Fruit fly (Drosophila melanogaster) whole organism, embryonic: ENCODE results near the gene CG31021.

Experiments
- Bgb ChIP-seq: fragments of 200-800 bp; sonication (Bioruptor generic); IDR thresholded peaks from 2 replicates; pipeline ENCODE4 v1.3.6; 2022; ENCODE audit warnings: missing biosample characterization, missing genetic modification characterization; ENCODE audit not compliant: partially characterized antibody
- CG10543 ChIP-seq: fragments of 200-800 bp; sonication (Bioruptor generic); optimal IDR thresholded peaks from 3 replicates; lab custom pipeline; 2017; ENCODE audit warnings: missing biosample characterization, mild to moderate bottlenecking, missing genetic modification characterization, moderate library complexity
- CG11504 ChIP-seq: fragments of 200-800 bp; sonication (Bioruptor generic); optimal IDR thresholded peaks from 3 replicates; lab custom pipeline; 2019; ENCODE audit warnings: missing biosample characterization, mild to moderate bottlenecking, missing genetic modification characterization, moderate library complexity
- CG12769 ChIP-seq: fragments of 200-800 bp; sonication (Bioruptor generic); optimal IDR thresholded peaks from 2 replicates; lab custom pipeline; 2019; ENCODE audit warnings: missing biosample characterization, mild to moderate bottlenecking, missing genetic modification characterization, moderate library complexity
- CG14014 ChIP-seq: fragments of 200-800 bp; sonication (Bioruptor generic); IDR thresholded peaks from 2 replicates; pipeline ENCODE4 v1.3.6; 2022; ENCODE audit warnings: missing biosample characterization, missing genetic modification characterization
- CG14441 ChIP-seq: fragments of 200-800 bp; sonication (Bioruptor generic); IDR thresholded peaks from 2 replicates; pipeline ENCODE4 v1.3.6; 2022; ENCODE audit warnings: missing biosample characterization, missing genetic modification characterization
- CG14667 ChIP-seq: fragments of 200-800 bp; sonication (Bioruptor generic); IDR thresholded peaks from 2 replicates; pipeline ENCODE4 v1.3.6; 2022; ENCODE audit warnings: missing biosample characterization, missing genetic modification characterization
- CG1603 ChIP-seq: fragments of 200-800 bp; sonication (Bioruptor generic); optimal IDR thresholded peaks from 2 replicates; lab custom pipeline; 2019; ENCODE audit warnings: missing biosample characterization, mild to moderate bottlenecking, missing genetic modification characterization, moderate library complexity
- CG1647 ChIP-seq: fragments of 200-800 bp; sonication (Bioruptor generic); optimal IDR thresholded peaks from 3 replicates; lab custom pipeline; 2016; ENCODE audit warnings: missing biosample characterization, missing genetic modification characterization
- CG2678 ChIP-seq: fragments of 200-800 bp; sonication (Bioruptor generic); optimal IDR thresholded peaks from 3 replicates; lab custom pipeline; 2019; ENCODE audit warnings: missing biosample characterization, mild to moderate bottlenecking, missing genetic modification characterization, moderate library complexity
- CG32532 ChIP-seq: fragments of 200-800 bp; sonication (Bioruptor generic); IDR thresholded peaks from 2 replicates; pipeline ENCODE4 v1.3.6; 2022; ENCODE audit warnings: missing biosample characterization, missing genetic modification characterization
- CG32772 ChIP-seq: fragments of 200-800 bp; sonication (Bioruptor generic); IDR thresholded peaks from 2 replicates; pipeline ENCODE4 v1.3.6; 2022; ENCODE audit warnings: missing biosample characterization, missing genetic modification characterization
- CG34422 ChIP-seq: fragments of 200-800 bp; sonication (Bioruptor generic); IDR thresholded peaks from 3 replicates; pipeline ENCODE4 v1.3.6; 2022; ENCODE audit warnings: missing biosample characterization, missing genetic modification characterization
- CG3726 ChIP-seq: fragments of 200-800 bp; sonication (Bioruptor generic); IDR thresholded peaks from 3 replicates; pipeline ENCODE4, ENCODE4 v1.3.6; 2022; ENCODE audit warnings: missing biosample characterization, missing genetic modification characterization
- CG4328 ChIP-seq: fragments of 200-800 bp; sonication (Bioruptor generic); optimal IDR thresholded peaks from 3 replicates; lab custom pipeline; 2017; ENCODE audit warnings: missing biosample characterization, missing genetic modification reagents, missing genetic modification characterization
- CG5180 ChIP-seq: fragments of 200-800 bp; sonication (Bioruptor generic); optimal IDR thresholded peaks from 3 replicates; lab custom pipeline; 2017; ENCODE audit warnings: missing biosample characterization, missing genetic modification characterization, mild to moderate bottlenecking, moderate library complexity, missing genetic modification reagents
- CG5245 ChIP-seq: fragments of 200-800 bp; sonication (Bioruptor generic); optimal IDR thresholded peaks from 3 replicates; lab custom pipeline; 2016; ENCODE audit warnings: missing biosample characterization, missing genetic modification characterization
- CG6272 ChIP-seq: fragments of 200-800 bp; sonication (Bioruptor generic); IDR thresholded peaks from 2 replicates; pipeline ENCODE4 v1.3.6; 2022; ENCODE audit warnings: missing biosample characterization, missing genetic modification characterization
- CG8478 ChIP-seq: fragments of >200 bp; optimal IDR thresholded peaks from 2 replicates; lab custom pipeline; 2018
- CG9797 ChIP-seq: fragments of 200-800 bp; sonication (Bioruptor generic); optimal IDR thresholded peaks from 3 replicates; lab custom pipeline; 2018; ENCODE audit warnings: missing biosample characterization, mild to moderate bottlenecking, missing genetic modification characterization
- D19A ChIP-seq: fragments of 200-800 bp; optimal IDR thresholded peaks from 3 replicates; lab custom pipeline; 2019; ENCODE audit warnings: missing biosample characterization, mild to moderate bottlenecking, missing genetic modification characterization, moderate library complexity
- Med ChIP-seq: fragments of 200-800 bp; sonication (Bioruptor generic); peaks from one replicate; lab custom pipeline; 2016; ENCODE audit warnings: missing biosample characterization, missing genetic modification characterization, mild to moderate bottlenecking, inconsistent platforms, moderate library complexity
- Meics ChIP-seq: fragments of 200-800 bp; sonication (Bioruptor generic); optimal IDR thresholded peaks from 2 replicates; lab custom pipeline; 2017; ENCODE audit warnings: missing biosample characterization, mild to moderate bottlenecking, missing genetic modification characterization
- Mrtf ChIP-seq: fragments of 200-800 bp; sonication (Bioruptor generic); IDR thresholded peaks from 3 replicates; pipeline ENCODE4 v1.3.6; 2022; ENCODE audit warnings: missing biosample characterization, missing genetic modification characterization
- NK7.1 ChIP-seq: fragments of 200-800 bp; sonication (Bioruptor generic); optimal IDR thresholded peaks from 3 replicates; lab custom pipeline; 2016; ENCODE audit warnings: missing biosample characterization, missing genetic modification characterization
- Sox102F ChIP-seq: fragments of 200-800 bp; sonication (Bioruptor generic); optimal IDR thresholded peaks from 2 replicates; lab custom pipeline; 2018; ENCODE audit warnings: missing biosample characterization, mild to moderate bottlenecking, missing genetic modification characterization, moderate library complexity
- chinmo ChIP-seq: fragments of 200-800 bp; sonication (Bioruptor generic); IDR thresholded peaks from 4 replicates; pipeline ENCODE4 v1.3.6; 2022; ENCODE audit warnings: missing biosample characterization, missing genetic modification characterization; ENCODE audit not compliant: partially characterized antibody
- corto ChIP-seq: fragments of 200-800 bp; sonication (Bioruptor generic); optimal IDR thresholded peaks from 2 replicates; lab custom pipeline; 2016; ENCODE audit warnings: missing biosample characterization, mild to moderate bottlenecking, missing genetic modification characterization, moderate library complexity
- dati ChIP-seq: fragments of 200-800 bp; sonication (Bioruptor generic); IDR thresholded peaks from 2 replicates; pipeline ENCODE4 v1.3.6; 2022; ENCODE audit warnings: missing biosample characterization, missing genetic modification characterization
- dpn ChIP-seq, 2 experiments: fragments of 200-800 bp; sonication (Bioruptor generic); optimal IDR thresholded peaks; 3 replicates each; lab custom pipeline; 2016; ENCODE audit warnings: missing biosample characterization in 2 of 2, missing genetic modification characterization in 2 of 2
- gce ChIP-seq: fragments of 200-800 bp; sonication (Bioruptor generic); IDR thresholded peaks from 3 replicates; pipeline ENCODE4 v1.3.6; 2022; ENCODE audit warnings: missing biosample characterization, missing genetic modification characterization
- gem ChIP-seq: fragments of 200-800 bp; sonication (Bioruptor generic); optimal IDR thresholded peaks from 2 replicates; lab custom pipeline; 2019; ENCODE audit warnings: missing biosample characterization, mild to moderate bottlenecking, missing genetic modification characterization, moderate library complexity
- gt ChIP-seq: fragments of 200-800 bp; sonication (Bioruptor generic); IDR thresholded peaks from 2 replicates; pipeline ENCODE4 v1.3.6; 2022; ENCODE audit warnings: missing biosample characterization, missing genetic modification characterization
- jumu ChIP-seq: fragments of 200-800 bp; sonication (Bioruptor generic); optimal IDR thresholded peaks from 3 replicates; lab custom pipeline; 2016; ENCODE audit warnings: missing biosample characterization, missing genetic modification characterization
- lmd ChIP-seq: fragments of 200-800 bp; sonication (Bioruptor generic); IDR thresholded peaks from 2 replicates; pipeline ENCODE4 v1.3.6; 2022; ENCODE audit warnings: missing biosample characterization, missing genetic modification characterization
- mam ChIP-seq: fragments of 200-800 bp; sonication (Bioruptor generic); optimal IDR thresholded peaks from 3 replicates; lab custom pipeline; 2016; ENCODE audit warnings: missing biosample characterization, missing genetic modification characterization
- onecut ChIP-seq: fragments of 200-800 bp; sonication (Bioruptor generic); IDR thresholded peaks from 2 replicates; pipeline ENCODE4 v1.3.6; 2022; ENCODE audit warnings: missing biosample characterization, missing genetic modification characterization
- peb ChIP-seq: fragments of 200-800 bp; sonication (Bioruptor generic); IDR thresholded peaks from 2 replicates; pipeline ENCODE4 v1.3.6; 2022; ENCODE audit warnings: missing biosample characterization, missing genetic modification characterization
- prd ChIP-seq, 3 experiments: fragments of >200 bp in 2 of 3; fragments of 200-800 bp in 1 of 3; sonication (Bioruptor generic) in 1 of 3; optimal IDR thresholded peaks in 2 of 3; IDR thresholded peaks in 1 of 3; 2 replicates in 2 of 3; 3 replicates in 1 of 3; pipeline versions ENCODE4 v1.3.6 to Lab custom; 2017 to 2022; ENCODE audit warnings: missing biosample characterization in 1 of 3, missing genetic modification characterization in 1 of 3
- row ChIP-seq: fragments of 200-800 bp; sonication (Bioruptor generic); IDR thresholded peaks from 3 replicates; pipeline ENCODE4 v1.3.6; 2022; ENCODE audit warnings: missing biosample characterization, missing genetic modification characterization
- scrt ChIP-seq: fragments of 200-800 bp; sonication (Bioruptor generic); optimal IDR thresholded peaks from 2 replicates; lab custom pipeline; 2018; ENCODE audit warnings: missing biosample characterization, mild to moderate bottlenecking, missing genetic modification characterization, moderate library complexity
- sens ChIP-seq: fragments of 200-800 bp; sonication (Bioruptor generic); peaks from one replicate; lab custom pipeline; 2016; ENCODE audit warnings: missing biosample characterization, missing genetic modification characterization
- shn ChIP-seq: fragments of 200-800 bp; sonication (Bioruptor generic); optimal IDR thresholded peaks from 3 replicates; lab custom pipeline; 2016; ENCODE audit warnings: missing biosample characterization, missing genetic modification characterization
- sisA ChIP-seq: fragments of 200-800 bp; sonication (Bioruptor generic); IDR thresholded peaks from 2 replicates; pipeline ENCODE4 v1.3.6; 2022; ENCODE audit warnings: missing biosample characterization, missing genetic modification characterization
- slbo ChIP-seq: fragments of 200-800 bp; sonication (Bioruptor generic); IDR thresholded peaks from 2 replicates; pipeline ENCODE4 v1.3.6; 2022; ENCODE audit warnings: missing biosample characterization, missing genetic modification characterization
- slou ChIP-seq: fragments of 200-800 bp; sonication (Bioruptor generic); optimal IDR thresholded peaks from 3 replicates; lab custom pipeline; 2016; ENCODE audit warnings: missing biosample characterization, missing genetic modification characterization
- tx ChIP-seq: fragments of 200-800 bp; sonication (Bioruptor generic); optimal IDR thresholded peaks from 2 replicates; lab custom pipeline; 2016; ENCODE audit warnings: missing biosample characterization, missing genetic modification characterization
- unpg ChIP-seq: fragments of 200-800 bp; sonication (Bioruptor generic); optimal IDR thresholded peaks from 3 replicates; lab custom pipeline; 2018; ENCODE audit warnings: missing biosample characterization, mild to moderate bottlenecking, missing genetic modification characterization, moderate library complexity
- z ChIP-seq: fragments of 200-800 bp; sonication (Bioruptor generic); IDR thresholded peaks from 3 replicates; pipeline ENCODE4 v1.3.6; 2022; ENCODE audit warnings: missing biosample characterization, missing genetic modification characterization
- zen ChIP-seq: fragments of 200-800 bp; sonication (Bioruptor generic); optimal IDR thresholded peaks from 3 replicates; lab custom pipeline; 2018; ENCODE audit warnings: missing biosample characterization, mild to moderate bottlenecking, missing genetic modification characterization, moderate library complexity
- zf30C ChIP-seq: fragments of 200-800 bp; sonication (Bioruptor generic); optimal IDR thresholded peaks from 3 replicates; lab custom pipeline; 2018; ENCODE audit warnings: missing biosample characterization, mild to moderate bottlenecking, missing genetic modification characterization

CG31021 gene

dm6 chr3R:30560070-30560469, 41.9 kb upstream of the CG31021 start, which contains the start of gene CG34155 (continued):
- TF ChIP-seq scrt (GFP tag; lab: Kevin White, UChicago): peak; percentile 88
- no peak for TF ChIP-seq jumu (GFP tag; lab: Kevin White, UChicago)
- TF ChIP-seq CG9797 (GFP tag; lab: Kevin White, UChicago): no peak
- TF ChIP-seq Sox102F (GFP tag; lab: Kevin White, UChicago): no peak
- TF ChIP-seq dpn (GFP tag; optimal IDR thresholded peaks at IDR 0.05; lab: Kevin White, UChicago): no peak
- TF ChIP-seq CG3726 (GFP tag; lab: Robert Waterston, UW): no peak
- TF ChIP-seq gce (GFP tag; lab: Robert Waterston, UW): 0 out of 3 replicates have a peak, but pooled peaks have one; percentile 13
- 0 out of 2 replicates have a peak, but pooled peaks have one; percentile 8 for TF ChIP-seq CG6272 (GFP tag; lab: Robert Waterston, UW)
- TF ChIP-seq CG32772 (GFP tag; lab: Robert Waterston, UW): no peak
- 0 out of 4 replicates have a peak, but pooled peaks have one; percentile 8 for TF ChIP-seq chinmo
- TF ChIP-seq CG1603 (tag; lab: Kevin White, UChicago): no peak
- no peak for TF ChIP-seq tx (GFP tag; lab: Kevin White, UChicago)
- TF ChIP-seq CG5180 (GFP tag; lab: Kevin White, UChicago): no peak
- no peak for TF ChIP-seq dati (GFP tag; lab: Robert Waterston, UW)
- TF ChIP-seq CG4328 (GFP tag; lab: Kevin White, UChicago): no peak
- peak; percentile 13 for TF ChIP-seq CG10543
- no peak for TF ChIP-seq gt (GFP tag; lab: Robert Waterston, UW)
- TF ChIP-seq slou (GFP tag; lab: Kevin White, UChicago): no peak
- no peak for TF ChIP-seq NK7.1
- TF ChIP-seq Bgb (GFP tag; lab: Robert Waterston, UW): 0 out of 2 replicates have a peak, but pooled peaks have one; percentile 13
- TF ChIP-seq zen (tag; lab: Kevin White, UChicago): no peak
- TF ChIP-seq mam: no peak
- TF ChIP-seq CG5245 (GFP tag; lab: Kevin White, UChicago): no peak
- no peak for TF ChIP-seq shn (GFP tag; lab: Kevin White, UChicago)
- TF ChIP-seq CG8478 (lab: Kevin White, UChicago): no peak
- TF ChIP-seq zf30C (GFP tag; lab: Kevin White, UChicago): no peak
- TF ChIP-seq Mrtf: no peak
- TF ChIP-seq corto (GFP tag; lab: Kevin White, UChicago): no peak

- TF ChIP-seq row (GFP tag; lab: Robert Waterston, UW) (peak; percentile 36; the same call in 2 of the 3 replicates), CG1647 (GFP tag; lab: Kevin White, UChicago) (no peak), peb (GFP tag; lab: Robert Waterston, UW) (no peak), onecut (GFP tag; lab: Robert Waterston, UW) (peak; percentile 40; the same call in 1 of the 2 replicates), CG2678 (peak; percentile 17), CG1603 (tag; lab: Kevin White, UChicago) (peak; percentile 10), CG34422 (GFP tag; lab: Robert Waterston, UW) (no peak), CG11504 (tag; lab: Kevin White, UChicago) (peak; percentile 18), CG14667 (no peak), CG12769 (tag; lab: Kevin White, UChicago) (peak; percentile 13), CG32532 (GFP tag; lab: Robert Waterston, UW) (peak; percentile 21; the same call in 1 of the 2 replicates), CG14014 (peak; percentile 34; the same call in 1 of the 2 replicates), D19A (tag; lab: Kevin White, UChicago) (no peak), sisA (GFP tag; lab: Robert Waterston, UW) (peak; percentile 11; the same call in 1 of the 2 replicates), sens (GFP tag; lab: Kevin White, UChicago) (peak; percentile 2), unpg (GFP tag; lab: Kevin White, UChicago) (peak; percentile 4), prd (optimal IDR thresholded peaks at IDR 0.05; lab: Kevin White, UChicago) (no peak), prd (GFP tag; IDR thresholded peaks at IDR 0.05; lab: Robert Waterston, UW) (0 out of 3 replicates have a peak, but pooled peaks have one; percentile 5), Med (peak; percentile 56), gem (peak; percentile 8), lmd (GFP tag; lab: Robert Waterston, UW) (no peak), slbo (peak; percentile 55; the same call in 1 of the 2 replicates), CG14441 (0 out of 2 replicates have a peak, but pooled peaks have one; percentile 19), Meics (GFP tag; lab: Kevin White, UChicago) (peak; percentile 19), z (GFP tag; lab: Robert Waterston, UW) (no peak)
These were observed 40.8 kb upstream of the CG31021 start for dm6 chr3R:30561207-30561606.
